Worm (Caenorhabditis elegans): ENCODE results near the gene F25F2.1.

F25F2.1 gene

DNA sequence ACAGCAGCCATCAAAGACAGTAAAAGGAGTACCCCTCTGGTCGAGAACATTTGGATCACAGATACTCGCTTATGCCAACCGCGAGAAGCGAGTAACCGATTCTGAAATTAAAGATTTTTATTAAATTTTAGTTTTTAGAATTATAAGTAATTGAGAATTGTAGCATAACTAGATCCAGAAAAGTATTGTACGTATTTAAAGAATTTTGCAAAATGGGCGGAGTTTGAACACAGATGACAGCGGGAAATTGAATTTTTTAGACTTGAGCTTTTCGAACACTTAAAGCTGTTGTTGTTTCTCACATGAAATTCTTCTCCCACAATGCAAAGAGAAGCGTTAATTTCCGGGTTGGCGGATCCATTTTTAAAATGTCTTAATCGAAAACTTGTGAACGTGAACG, 31.2 kb upstream of the F25F2.1 start, which contains the start of gene ins-17:
Gene ins-17, minus strand, starts transcription at position 101 of the 400 bp plus-strand sequence.
- TF ChIP-seq ZK546.5 (tag; optimal IDR thresholded peaks at IDR 0.05) (no peak), ceh-82 (tag; optimal IDR thresholded peaks at IDR 0.05) (no peak), arid-1 (GFP tag; conservative IDR thresholded peaks at IDR 0.05) (no peak), nhr-6 (tag; optimal IDR thresholded peaks at IDR 0.05) (no peak), dpl-1 (GFP tag; optimal IDR thresholded peaks at IDR 0.05) (no peak), hmg-1.1 (GFP tag; IDR thresholded peaks at IDR 0.05) (no peak), dmd-6 (GFP tag; IDR thresholded peaks at IDR 0.05) (no peak), nhr-237 (tag; optimal IDR thresholded peaks at IDR 0.05) (no peak), sdz-12 (GFP tag; optimal IDR thresholded peaks at IDR 0.05) (no peak), nhr-25 (tag; optimal IDR thresholded peaks at IDR 0.05; ENCODE audit: borderline replicate concordance, insufficient read depth) (no peak), tag-97 (GFP tag; IDR thresholded peaks at IDR 0.05) (no peak), lim-7 (GFP tag; IDR thresholded peaks at IDR 0.05) (no peak), mxl-3 (GFP tag; optimal IDR thresholded peaks at IDR 0.05) (no peak), snpc-4 (tag; optimal IDR thresholded peaks at IDR 0.05) (no peak), aly-2 (tag; optimal IDR thresholded peaks at IDR 0.05) (no peak), jun-1 (tag; optimal IDR thresholded peaks at IDR 0.05) (no peak)

DNA sequence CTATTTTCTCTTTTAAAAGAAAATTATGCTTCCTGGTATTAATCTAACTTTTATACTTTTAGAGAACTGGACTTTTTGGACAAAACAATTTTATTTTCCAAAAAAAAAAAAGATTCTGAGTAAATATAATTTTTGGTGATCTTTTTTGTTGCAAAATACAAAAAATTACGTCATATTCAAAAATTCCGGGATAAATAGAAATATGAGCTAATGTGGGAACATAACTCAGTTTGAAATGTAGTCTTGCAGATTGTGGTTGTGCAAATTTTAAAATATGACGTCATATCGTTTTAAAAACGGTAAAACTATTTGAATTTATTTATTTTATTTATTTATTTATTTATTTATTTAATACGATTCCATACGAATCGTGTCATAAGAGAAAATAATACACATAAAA, 26.9 kb upstream of the F25F2.1 start:
- TF ChIP-seq Y48G9A.11 (GFP tag; IDR thresholded peaks at IDR 0.05) (no peak), F26F4.8 (GFP tag; conservative IDR thresholded peaks at IDR 0.05) (no peak), aha-1 (tag) (no peak), lin-15B (tag; optimal IDR thresholded peaks at IDR 0.05) (no peak), lim-7 (GFP tag; IDR thresholded peaks at IDR 0.05) (no peak), ztf-11 (tag; optimal IDR thresholded peaks at IDR 0.05) (no peak), F37D6.2 (tag; optimal IDR thresholded peaks at IDR 0.05) (no peak)

DNA sequence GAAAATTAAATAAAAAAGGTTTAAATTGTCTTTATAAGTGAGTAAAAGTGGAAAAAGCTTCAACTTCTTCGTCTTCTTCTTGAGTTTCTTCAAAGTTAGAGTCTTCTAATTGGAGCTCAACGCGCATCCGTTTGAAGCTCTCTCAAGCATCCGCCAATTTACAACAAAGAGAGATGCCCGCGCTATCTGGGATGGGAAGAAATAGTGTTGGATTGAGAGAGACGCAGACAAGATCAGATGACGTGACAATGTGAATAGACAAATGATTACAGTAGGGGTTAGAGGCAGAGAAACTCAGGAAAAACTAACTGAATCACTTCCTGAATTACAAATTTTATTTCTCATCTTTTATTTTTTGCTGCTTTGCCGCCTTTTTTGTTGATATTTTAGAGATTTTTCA, 25.7 kb upstream of the F25F2.1 start:
- TF ChIP-seq F37D6.2 (tag; optimal IDR thresholded peaks at IDR 0.05) (no peak), R02D3.7 (tag; optimal IDR thresholded peaks at IDR 0.05) (no peak), lsy-2 (tag; optimal IDR thresholded peaks at IDR 0.05) (peak in 1 of 2 experiments; percentile 17), lin-39 (tag; optimal IDR thresholded peaks at IDR 0.05) (no peak), tra-1 (GFP tag; IDR thresholded peaks at IDR 0.05) (no peak)

DNA sequence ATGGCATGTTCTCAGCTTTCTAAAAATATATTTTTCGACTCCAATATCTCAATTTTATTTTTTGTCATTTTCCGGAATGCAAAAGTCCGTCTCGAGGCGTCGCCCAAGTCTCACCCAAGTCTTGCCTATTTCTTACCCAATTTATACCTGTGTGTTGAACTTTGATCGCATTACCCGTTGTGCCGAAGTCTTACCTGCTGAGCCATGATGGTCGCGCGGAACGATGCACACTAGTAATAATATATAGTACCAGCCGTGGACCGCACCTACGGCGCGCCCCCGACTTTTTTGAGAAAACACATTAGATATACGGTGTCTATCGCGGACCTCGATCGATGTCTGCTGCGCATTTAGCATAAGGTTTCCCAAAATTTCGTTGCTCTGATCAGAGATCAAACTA, 24.3 kb upstream of the F25F2.1 start:
- TF ChIP-seq tra-1 (GFP tag; IDR thresholded peaks at IDR 0.05) (0 out of 2 replicates have a peak, but pooled peaks have one; percentile 32), dmd-8 (GFP tag; IDR thresholded peaks at IDR 0.05) (0 out of 2 replicates have a peak, but pooled peaks have one; percentile 71), F26F4.8 (GFP tag; conservative IDR thresholded peaks at IDR 0.05) (peak; percentile 78; the same call in 1 of the 2 replicates), arid-1 (GFP tag; conservative IDR thresholded peaks at IDR 0.05) (peak; percentile 51; the same call in 1 of the 2 replicates)

DNA sequence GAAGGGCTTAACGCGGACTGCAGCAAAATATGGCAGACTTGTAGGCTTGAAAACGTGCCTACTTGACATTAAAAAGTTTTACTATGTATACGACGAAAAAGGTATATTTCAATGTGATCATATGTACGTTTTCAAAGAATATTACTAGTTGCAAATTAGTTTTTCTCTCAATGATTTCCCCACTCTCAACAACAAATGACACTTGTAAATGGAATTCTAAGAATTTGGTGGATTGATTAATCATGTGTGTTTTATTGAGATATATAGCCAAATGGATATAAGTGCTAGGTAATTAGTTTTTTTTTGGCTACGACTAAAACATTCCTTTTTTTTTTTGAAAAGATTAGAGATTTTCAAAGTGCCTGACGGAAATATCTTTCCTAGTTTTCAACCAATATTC, 21.4 kb upstream of the F25F2.1 start:
- TF ChIP-seq zip-11 (GFP tag; IDR thresholded peaks at IDR 0.05) (no peak), nhr-11 (tag; optimal IDR thresholded peaks at IDR 0.05) (peak; percentile 75), lsy-2 (tag; optimal IDR thresholded peaks at IDR 0.05) (peak in 1 of 2 experiments; percentile 23)

DNA sequence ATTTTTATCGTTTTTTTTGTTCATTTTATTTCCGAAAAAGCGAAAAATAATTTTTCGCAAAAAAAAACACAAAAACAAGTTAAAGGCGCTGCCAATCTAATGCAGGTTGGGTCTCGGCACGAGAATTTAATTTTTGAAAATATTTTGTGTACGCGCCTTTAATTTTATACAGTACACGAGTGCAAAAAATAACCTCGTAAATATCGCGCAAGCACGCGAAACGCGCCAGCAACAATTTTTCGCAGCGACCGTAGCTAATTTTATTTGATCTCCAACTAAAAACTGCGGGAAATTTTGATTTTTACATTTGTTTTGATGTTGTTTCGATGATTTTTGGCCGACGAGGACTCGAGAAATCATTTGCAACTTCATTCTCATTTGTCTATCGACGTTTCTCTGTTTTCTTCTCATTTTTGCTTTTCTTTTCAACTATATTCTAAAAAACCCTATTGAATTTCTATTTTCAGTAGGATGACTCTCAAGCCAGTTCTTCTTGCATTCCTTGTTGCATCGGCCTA, 19.7 kb upstream of the F25F2.1 start, which contains the start of gene cpg-1:
Gene cpg-1, plus strand, starts transcription at position 468 of the 518 bp plus-strand sequence.
- peak; percentile 43 for TF ChIP-seq lin-13 (GFP tag; optimal IDR thresholded peaks at IDR 0.05)
- TF ChIP-seq ama-1 (optimal IDR thresholded peaks at IDR 0.05): no peak
- no peak for TF ChIP-seq nhr-76 (tag; optimal IDR thresholded peaks at IDR 0.05)
- TF ChIP-seq snpc-1.2 (GFP tag; IDR thresholded peaks at IDR 0.05): peak; percentile 90
- TF ChIP-seq F49E8.2 (tag; optimal IDR thresholded peaks at IDR 0.05; ENCODE audit: borderline replicate concordance): peak; percentile 98
- no peak for TF ChIP-seq ceh-20 (GFP tag; IDR thresholded peaks at IDR 0.05)
- peak; percentile 92 for TF ChIP-seq Y48G9A.11 (GFP tag; IDR thresholded peaks at IDR 0.05)
- TF ChIP-seq arid-1 (GFP tag; conservative IDR thresholded peaks at IDR 0.05): peak; percentile 71; the same call in 1 of the 2 replicates
- TF ChIP-seq ceh-44 (GFP tag; IDR thresholded peaks at IDR 0.05): peak; percentile 60; the same call in 1 of the 2 replicates
- peak in 1 of 2 experiments; percentile 64 for TF ChIP-seq lsy-2 (tag; optimal IDR thresholded peaks at IDR 0.05)
- TF ChIP-seq unc-130 (GFP tag; optimal IDR thresholded peaks at IDR 0.05): peak; percentile 98
- TF ChIP-seq lin-38 (GFP tag; IDR thresholded peaks at IDR 0.05): peak; percentile 88
